Worm (Caenorhabditis elegans): ENCODE measurements around the gene tag-51.

ce11 chrIII:835208-835607 is 18.8 kb upstream of the tag-51 start:
- no peak for TF ChIP-seq med-1 (GFP tag; optimal IDR thresholded peaks at IDR 0.05; ENCODE audit: insufficient read depth)
- no peak for TF ChIP-seq cog-1 (tag; optimal IDR thresholded peaks at IDR 0.05)
- TF ChIP-seq flt-1 (GFP tag; IDR thresholded peaks at IDR 0.05), result no peak
- no peak for TF ChIP-seq T22C8.4 (GFP tag; IDR thresholded peaks at IDR 0.05)
- TF ChIP-seq tab-1 (GFP tag; IDR thresholded peaks at IDR 0.05), result no peak
